Fruit fly (Drosophila melanogaster) whole organism, embryonic: ENCODE data around the gene CG13026.
A peak's percentile ranks its signal among the peaks of the same experiment; 100 is the strongest.

Experiments used
- Aef1 ChIP-seq: fragments of 200-800 bp; sonication (Bioruptor generic); IDR thresholded peaks from 3 replicates; pipeline ENCODE4 v1.3.6; 2022; ENCODE audit warnings: missing biosample characterization, missing genetic modification characterization
- Antp ChIP-seq: fragments of 200-800 bp; sonication (Bioruptor generic); optimal IDR thresholded peaks from 3 replicates; lab custom pipeline; 2016; ENCODE audit warnings: missing biosample characterization, missing genetic modification characterization
- B-H1 ChIP-seq: fragments of 200-800 bp; sonication (Bioruptor generic); IDR thresholded peaks from 3 replicates; pipeline ENCODE4 v1.3.6; 2022; ENCODE audit warnings: missing biosample characterization, missing genetic modification characterization
- CG10267 ChIP-seq: fragments of 200-800 bp; sonication (Bioruptor generic); optimal IDR thresholded peaks from 2 replicates; lab custom pipeline; 2018; ENCODE audit warnings: missing biosample characterization, mild to moderate bottlenecking, missing genetic modification characterization, moderate library complexity
- CG10321 ChIP-seq: fragments of 200-800 bp; sonication (Bioruptor generic); IDR thresholded peaks from 2 replicates; pipeline ENCODE4 v1.3.6; 2022; ENCODE audit warnings: missing biosample characterization, missing genetic modification characterization
- CG10462 ChIP-seq: fragments of 200-800 bp; sonication (Bioruptor generic); optimal IDR thresholded peaks from 2 replicates; lab custom pipeline; 2016; ENCODE audit warnings: missing biosample characterization, missing genetic modification characterization
- CG10959 ChIP-seq: fragments of 200-800 bp; sonication (Bioruptor generic); IDR thresholded peaks from 2 replicates; pipeline ENCODE4 v1.3.6; 2022; ENCODE audit warnings: missing biosample characterization, missing genetic modification characterization
- CG11560 ChIP-seq: fragments of 200-800 bp; sonication (Bioruptor generic); IDR thresholded peaks from 3 replicates; pipeline ENCODE4 v1.3.6; 2022; ENCODE audit warnings: missing biosample characterization, missing genetic modification characterization
- CG11723 ChIP-seq: fragments of 200-800 bp; sonication (Bioruptor generic); optimal IDR thresholded peaks from 2 replicates; lab custom pipeline; 2017; ENCODE audit warnings: missing biosample characterization, mild to moderate bottlenecking, missing genetic modification characterization
- CG14710 ChIP-seq: fragments of 200-800 bp; sonication (Bioruptor generic); optimal IDR thresholded peaks from 3 replicates; lab custom pipeline; 2019; ENCODE audit warnings: missing biosample characterization, mild to moderate bottlenecking, missing genetic modification characterization, moderate library complexity
- CG17361 ChIP-seq: fragments of 200-800 bp; sonication (Bioruptor generic); IDR thresholded peaks from 3 replicates; pipeline ENCODE4 v1.3.6; 2022; ENCODE audit warnings: missing biosample characterization, missing genetic modification characterization
- CG17802 ChIP-seq: fragments of 200-800 bp; sonication (Bioruptor generic); optimal IDR thresholded peaks from 2 replicates; lab custom pipeline; 2018; ENCODE audit warnings: missing biosample characterization, mild to moderate bottlenecking, missing genetic modification characterization, moderate library complexity
- CG18011 ChIP-seq: fragments of 200-800 bp; sonication (Bioruptor generic); optimal IDR thresholded peaks from 2 replicates; lab custom pipeline; 2017; ENCODE audit warnings: missing biosample characterization, missing genetic modification characterization, mild to moderate bottlenecking, moderate library complexity, missing genotype
- CG2875 ChIP-seq: fragments of 200-800 bp; sonication (Bioruptor generic); optimal IDR thresholded peaks from 2 replicates; lab custom pipeline; 2017; ENCODE audit warnings: missing biosample characterization, mild to moderate bottlenecking, missing genetic modification characterization, missing genetic modification reagents
- CG30431 ChIP-seq: fragments of 200-800 bp; sonication (Bioruptor generic); optimal IDR thresholded peaks from 2 replicates; lab custom pipeline; 2017; ENCODE audit warnings: missing biosample characterization, missing genetic modification characterization
- CG31441 ChIP-seq: fragments of 200-800 bp; sonication (Bioruptor generic); IDR thresholded peaks from 2 replicates; pipeline ENCODE4 v1.3.6; 2022; ENCODE audit warnings: missing biosample characterization, missing genetic modification characterization
- CG6683 ChIP-seq: fragments of 200-800 bp; sonication (Bioruptor generic); optimal IDR thresholded peaks from 2 replicates; lab custom pipeline; 2017; ENCODE audit warnings: missing biosample characterization, mild to moderate bottlenecking, missing genetic modification characterization, missing genetic modification reagents
- CG6854 ChIP-seq: fragments of 200-800 bp; sonication (Bioruptor generic); optimal IDR thresholded peaks from 3 replicates; lab custom pipeline; 2017; ENCODE audit warnings: missing biosample characterization, mild to moderate bottlenecking, missing genetic modification characterization
- CG7271 ChIP-seq: fragments of 200-800 bp; sonication (Bioruptor generic); optimal IDR thresholded peaks from 2 replicates; lab custom pipeline; 2018; ENCODE audit warnings: missing biosample characterization, mild to moderate bottlenecking, missing genetic modification characterization, moderate library complexity
- Camta ChIP-seq: fragments of 200-800 bp; sonication (Bioruptor generic); optimal IDR thresholded peaks from 2 replicates; lab custom pipeline; 2016; ENCODE audit warnings: missing biosample characterization, missing genetic modification characterization
- Dip3 ChIP-seq: fragments of 200-800 bp; sonication (Bioruptor generic); optimal IDR thresholded peaks from 3 replicates; lab custom pipeline; 2016; ENCODE audit warnings: missing biosample characterization, missing genetic modification characterization
- Doc2 ChIP-seq: fragments of 200-800 bp; sonication (Bioruptor generic); IDR thresholded peaks from 2 replicates; pipeline ENCODE4 v1.3.6; 2022; ENCODE audit warnings: missing biosample characterization, missing genetic modification characterization
- E2f1 ChIP-seq: fragments of 200-800 bp; sonication (Bioruptor generic); IDR thresholded peaks from 2 replicates; pipeline ENCODE4 v1.3.6; 2022; ENCODE audit warnings: missing biosample characterization, missing genetic modification characterization
- Fer2 ChIP-seq: fragments of 200-800 bp; sonication (Bioruptor generic); optimal IDR thresholded peaks from 2 replicates; lab custom pipeline; 2018; ENCODE audit warnings: missing biosample characterization, mild to moderate bottlenecking, missing genetic modification characterization, moderate library complexity
- H15 ChIP-seq: fragments of 200-800 bp; sonication (Bioruptor generic); IDR thresholded peaks from 3 replicates; pipeline ENCODE4 v1.3.6; 2022; ENCODE audit warnings: missing biosample characterization, missing genetic modification characterization
- Kr ChIP-seq: fragments of 200-800 bp; sonication (Bioruptor generic); optimal IDR thresholded peaks from 2 replicates; lab custom pipeline; 2017; ENCODE audit warnings: missing biosample characterization, mild to moderate bottlenecking, missing genetic modification characterization
- Lhr ChIP-seq: fragments of 200-800 bp; sonication (Bioruptor generic); optimal IDR thresholded peaks from 3 replicates; lab custom pipeline; 2017; ENCODE audit warnings: mild to moderate bottlenecking, missing biosample characterization, missing genetic modification reagents, missing genetic modification characterization
- Mes4 ChIP-seq: fragments of 200-800 bp; sonication (Bioruptor generic); optimal IDR thresholded peaks from 2 replicates; lab custom pipeline; 2016; ENCODE audit warnings: missing biosample characterization, missing genetic modification characterization
- Rx ChIP-seq: fragments of 200-800 bp; sonication (Bioruptor generic); IDR thresholded peaks from 2 replicates; pipeline ENCODE4 v1.3.6; 2022; ENCODE audit warnings: missing biosample characterization, missing genetic modification characterization
- Scr ChIP-seq: fragments of 200-800 bp; sonication (Bioruptor generic); IDR thresholded peaks from 2 replicates; pipeline ENCODE4 v1.3.6; 2022; ENCODE audit warnings: missing biosample characterization, missing genetic modification characterization; ENCODE audit not compliant: partially characterized antibody
- ab ChIP-seq: fragments of 200-800 bp; sonication (Bioruptor generic); optimal IDR thresholded peaks from 2 replicates; lab custom pipeline; 2016; ENCODE audit warnings: missing biosample characterization, missing genetic modification characterization
- ac ChIP-seq: fragments of 200-800 bp; sonication (Bioruptor generic); optimal IDR thresholded peaks from 3 replicates; lab custom pipeline; 2017; ENCODE audit warnings: missing biosample characterization, mild to moderate bottlenecking, missing genetic modification characterization
- al ChIP-seq: fragments of 200-800 bp; sonication (Bioruptor generic); IDR thresholded peaks from 2 replicates; pipeline ENCODE4 v1.3.6; 2022; ENCODE audit warnings: missing biosample characterization, missing genetic modification characterization
- br ChIP-seq: fragments of >200 bp; optimal IDR thresholded peaks from 2 replicates; lab custom pipeline; 2017
- dan ChIP-seq: fragments of 200-800 bp; sonication (Bioruptor generic); IDR thresholded peaks from 2 replicates; pipeline ENCODE4 v1.3.6; 2022; ENCODE audit warnings: missing biosample characterization, missing genetic modification characterization
- dysf ChIP-seq: fragments of 200-800 bp; sonication (Bioruptor generic); IDR thresholded peaks from 3 replicates; pipeline ENCODE4 v1.3.6; 2022; ENCODE audit warnings: missing biosample characterization, missing genetic modification characterization
- gcm ChIP-seq: fragments of 200-800 bp; sonication (Bioruptor generic); optimal IDR thresholded peaks from 2 replicates; lab custom pipeline; 2019; ENCODE audit warnings: missing biosample characterization, mild to moderate bottlenecking, missing genetic modification characterization, moderate library complexity
- gem ChIP-seq: fragments of 200-800 bp; sonication (Bioruptor generic); optimal IDR thresholded peaks from 2 replicates; lab custom pipeline; 2019; ENCODE audit warnings: missing biosample characterization, mild to moderate bottlenecking, missing genetic modification characterization, moderate library complexity
- hb ChIP-seq: fragments of 200-800 bp; sonication (Bioruptor generic); IDR thresholded peaks from 3 replicates; pipeline ENCODE4 v1.3.6; 2022; ENCODE audit warnings: missing biosample characterization, missing genetic modification characterization; ENCODE audit not compliant: partially characterized antibody
- hth ChIP-seq: fragments of >200 bp; optimal IDR thresholded peaks from 2 replicates; lab custom pipeline; 2017; ENCODE audit warnings: inconsistent platforms
- lola ChIP-seq, 3 experiments: fragments of >200 bp in 2 of 3; fragments of 200-800 bp in 1 of 3; sonication (Bioruptor generic) in 1 of 3; optimal IDR thresholded peaks; 2 replicates each; lab custom pipeline; 2017 to 2019; ENCODE audit warnings: missing biosample characterization in 3 of 3, missing genetic modification characterization in 3 of 3, mild to moderate bottlenecking in 1 of 3, moderate library complexity in 1 of 3
- mam ChIP-seq: fragments of 200-800 bp; sonication (Bioruptor generic); optimal IDR thresholded peaks from 3 replicates; lab custom pipeline; 2016; ENCODE audit warnings: missing biosample characterization, missing genetic modification characterization
- nerfin-1 ChIP-seq: fragments of 200-800 bp; sonication (Bioruptor generic); optimal IDR thresholded peaks from 3 replicates; lab custom pipeline; 2019; ENCODE audit warnings: missing biosample characterization, mild to moderate bottlenecking, missing genetic modification characterization, moderate library complexity
- onecut ChIP-seq: fragments of 200-800 bp; sonication (Bioruptor generic); IDR thresholded peaks from 2 replicates; pipeline ENCODE4 v1.3.6; 2022; ENCODE audit warnings: missing biosample characterization, missing genetic modification characterization
- pnt ChIP-seq: fragments of 200-800 bp; sonication (Bioruptor generic); optimal IDR thresholded peaks from 3 replicates; lab custom pipeline; 2016; ENCODE audit warnings: missing biosample characterization, missing genetic modification characterization
- pros ChIP-seq: fragments of 200-800 bp; sonication (Bioruptor generic); optimal IDR thresholded peaks from 3 replicates; lab custom pipeline; 2019; ENCODE audit warnings: missing biosample characterization, mild to moderate bottlenecking, missing genetic modification characterization, moderate library complexity
- sens ChIP-seq: fragments of 200-800 bp; sonication (Bioruptor generic); peaks from one replicate; lab custom pipeline; 2016; ENCODE audit warnings: missing biosample characterization, missing genetic modification characterization
- toy ChIP-seq: fragments of 200-800 bp; sonication (Bioruptor generic); IDR thresholded peaks from 2 replicates; pipeline ENCODE4 v1.3.6; 2022; ENCODE audit warnings: missing biosample characterization, missing genetic modification characterization
- trh ChIP-seq: fragments of 200-800 bp; sonication (Bioruptor generic); optimal IDR thresholded peaks from 2 replicates; lab custom pipeline; 2016; ENCODE audit warnings: missing biosample characterization, missing genetic modification characterization
- tx ChIP-seq: fragments of 200-800 bp; sonication (Bioruptor generic); optimal IDR thresholded peaks from 2 replicates; lab custom pipeline; 2016; ENCODE audit warnings: missing biosample characterization, missing genetic modification characterization
- zf30C ChIP-seq: fragments of 200-800 bp; sonication (Bioruptor generic); optimal IDR thresholded peaks from 3 replicates; lab custom pipeline; 2018; ENCODE audit warnings: missing biosample characterization, mild to moderate bottlenecking, missing genetic modification characterization

CG13026 gene

DNA sequence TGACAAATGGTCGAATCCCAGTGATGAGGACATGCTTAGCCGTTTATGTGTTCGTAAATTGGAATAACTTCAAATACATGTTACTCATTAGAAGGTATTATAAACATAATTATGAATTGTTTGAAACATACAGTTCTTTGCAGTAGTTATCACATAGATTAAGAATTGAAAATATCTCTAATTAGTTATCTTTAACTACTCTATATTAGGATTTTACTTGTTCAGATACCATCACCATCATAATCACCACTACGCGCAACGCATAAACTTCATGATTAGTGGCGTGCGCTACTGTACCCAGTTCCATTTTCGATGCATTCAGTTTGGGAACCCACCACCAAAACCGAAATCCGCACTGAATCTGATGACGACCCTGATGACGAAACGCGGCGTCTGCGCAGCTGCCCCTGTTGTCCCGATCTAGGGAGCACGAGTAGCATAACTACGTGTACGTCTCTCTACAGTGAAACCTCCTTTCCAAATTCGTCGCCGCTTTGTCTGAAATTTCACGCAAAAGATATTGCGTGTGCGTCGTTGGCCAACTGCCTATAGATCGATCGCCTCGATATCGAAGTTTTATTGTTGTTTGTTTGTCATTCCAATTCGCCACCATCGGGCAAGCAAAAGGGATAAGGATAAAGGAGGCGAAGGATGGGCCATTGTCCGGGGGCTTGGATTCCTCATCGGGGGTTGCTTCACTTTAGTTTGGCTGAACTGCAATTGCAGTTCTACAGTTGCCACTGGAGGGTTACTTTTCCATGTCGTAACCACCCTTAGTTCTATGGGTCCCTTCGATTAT, 18.1 kb upstream of the CG13026 start (continued):
- TF ChIP-seq CG2875 (no peak), CG10959 (GFP tag; lab: Robert Waterston, UW) (0 out of 2 replicates have a peak, but pooled peaks have one; percentile 23), dan (GFP tag; lab: Robert Waterston, UW) (no peak), CG18011 (GFP tag; lab: Kevin White, UChicago) (no peak), CG11723 (GFP tag; lab: Kevin White, UChicago) (no peak), CG17361 (GFP tag; lab: Robert Waterston, UW) (0 out of 3 replicates have a peak, but pooled peaks have one; percentile 37), Rx (GFP tag; lab: Robert Waterston, UW) (no peak), Camta (GFP tag; lab: Kevin White, UChicago) (no peak), onecut (GFP tag; lab: Robert Waterston, UW) (no peak), CG14710 (tag; lab: Kevin White, UChicago) (peak; percentile 60), zf30C (GFP tag; lab: Kevin White, UChicago) (no peak), Mes4 (GFP tag; lab: Kevin White, UChicago) (no peak), ab (no peak), sens (GFP tag; lab: Kevin White, UChicago) (peak; percentile 94), gcm (GFP tag; lab: Kevin White, UChicago) (no peak), toy (GFP tag; lab: Robert Waterston, UW) (no peak), pnt (GFP tag; lab: Kevin White, UChicago) (no peak), Lhr (GFP tag; lab: Kevin White, UChicago) (no peak), ac (GFP tag; lab: Kevin White, UChicago) (no peak), Fer2 (no peak), CG6683 (GFP tag; lab: Kevin White, UChicago) (no peak), CG11560 (tag; lab: Robert Waterston, UW) (no peak), CG10267 (peak; percentile 68), hth (peak; percentile 58), Aef1 (GFP tag; lab: Robert Waterston, UW) (no peak), pros (GFP tag; lab: Kevin White, UChicago) (peak; percentile 99), CG10321 (GFP tag; lab: Robert Waterston, UW) (no peak), tx (GFP tag; lab: Kevin White, UChicago) (no peak), Kr (no peak), hb (GFP tag; lab: Robert Waterston, UW) (no peak), H15 (no peak), nerfin-1 (tag; lab: Kevin White, UChicago) (peak; percentile 19), Dip3 (GFP tag; lab: Kevin White, UChicago) (no peak), CG6854 (GFP tag; lab: Kevin White, UChicago) (no peak), Doc2 (no peak), CG7271 (tag; lab: Kevin White, UChicago) (no peak), lola (GFP tag; optimal IDR thresholded peaks at IDR 0.05; lab: Kevin White, UChicago) (peak in 1 of 3 experiments; percentile 62), mam (GFP tag; lab: Kevin White, UChicago) (no peak), CG30431 (no peak), al (GFP tag; lab: Robert Waterston, UW) (no peak), dysf (GFP tag; lab: Robert Waterston, UW) (no peak), B-H1 (GFP tag; lab: Robert Waterston, UW) (no peak), CG31441 (GFP tag; lab: Robert Waterston, UW) (peak; percentile 46; the same call in 1 of the 2 replicates), trh (GFP tag; lab: Kevin White, UChicago) (no peak), CG17802 (tag; lab: Kevin White, UChicago) (no peak), E2f1 (no peak), Scr (GFP tag; lab: Robert Waterston, UW) (no peak), gem (tag; lab: Kevin White, UChicago) (peak; percentile 26), Antp (GFP tag; lab: Kevin White, UChicago) (no peak), br (no peak), CG10462 (GFP tag; lab: Kevin White, UChicago) (no peak)
